Fruit fly (Drosophila melanogaster) whole organism, embryonic: Measurements from ENCODE around the gene janA.

ENCODE experiments used
- Bteb2 ChIP-seq: fragments of 200-800 bp; sonication (Bioruptor generic); optimal IDR thresholded peaks from 2 replicates; lab custom pipeline; 2016; ENCODE audit warnings: missing biosample characterization, missing genetic modification characterization
- C15 ChIP-seq: fragments of 200-800 bp; sonication (Bioruptor generic); IDR thresholded peaks from 3 replicates; pipeline ENCODE4 v1.3.6; 2022; ENCODE audit warnings: missing biosample characterization, missing genetic modification characterization
- CG11085 ChIP-seq: fragments of 200-800 bp; sonication (Bioruptor generic); IDR thresholded peaks from 2 replicates; pipeline ENCODE4 v1.3.6; 2022; ENCODE audit warnings: missing biosample characterization, missing genetic modification characterization
- CG11093 ChIP-seq: fragments of 200-800 bp; sonication (Bioruptor generic); IDR thresholded peaks from 3 replicates; pipeline ENCODE4 v1.3.6; 2022; ENCODE audit warnings: missing biosample characterization, missing genetic modification characterization
- CG11560 ChIP-seq: fragments of 200-800 bp; sonication (Bioruptor generic); IDR thresholded peaks from 3 replicates; pipeline ENCODE4 v1.3.6; 2022; ENCODE audit warnings: missing biosample characterization, missing genetic modification characterization
- CG12769 ChIP-seq: fragments of 200-800 bp; sonication (Bioruptor generic); optimal IDR thresholded peaks from 2 replicates; lab custom pipeline; 2019; ENCODE audit warnings: missing biosample characterization, mild to moderate bottlenecking, missing genetic modification characterization, moderate library complexity
- CG13287 ChIP-seq: fragments of 200-800 bp; sonication (Bioruptor generic); IDR thresholded peaks from 2 replicates; pipeline ENCODE4 v1.3.6; 2022; ENCODE audit warnings: missing biosample characterization, missing genetic modification characterization; ENCODE audit not compliant: partially characterized antibody
- CG13624 ChIP-seq: fragments of 200-800 bp; sonication (Bioruptor generic); optimal IDR thresholded peaks from 2 replicates; lab custom pipeline; 2016; ENCODE audit warnings: missing biosample characterization, missing genetic modification characterization
- CG15011 ChIP-seq: fragments of 200-800 bp; sonication (Bioruptor generic); optimal IDR thresholded peaks from 3 replicates; lab custom pipeline; 2018; ENCODE audit warnings: missing biosample characterization, mild to moderate bottlenecking, missing genetic modification characterization
- CG16779 ChIP-seq: fragments of 200-800 bp; sonication (Bioruptor generic); IDR thresholded peaks from 2 replicates; pipeline ENCODE4 v1.3.6; 2022; ENCODE audit warnings: missing biosample characterization, missing genetic modification characterization
- CG17328 ChIP-seq: fragments of 200-800 bp; sonication (Bioruptor generic); IDR thresholded peaks from 2 replicates; pipeline ENCODE4 v1.3.6; 2022; ENCODE audit warnings: missing biosample characterization, missing genetic modification characterization
- CG17802 ChIP-seq: fragments of 200-800 bp; sonication (Bioruptor generic); optimal IDR thresholded peaks from 2 replicates; lab custom pipeline; 2018; ENCODE audit warnings: missing biosample characterization, mild to moderate bottlenecking, missing genetic modification characterization, moderate library complexity
- CG18764 ChIP-seq: fragments of 200-800 bp; sonication (Bioruptor generic); optimal IDR thresholded peaks from 3 replicates; lab custom pipeline; 2016; ENCODE audit warnings: missing biosample characterization, missing genetic modification characterization
- CG32532 ChIP-seq: fragments of 200-800 bp; sonication (Bioruptor generic); IDR thresholded peaks from 2 replicates; pipeline ENCODE4 v1.3.6; 2022; ENCODE audit warnings: missing biosample characterization, missing genetic modification characterization
- CG32772 ChIP-seq: fragments of 200-800 bp; sonication (Bioruptor generic); IDR thresholded peaks from 2 replicates; pipeline ENCODE4 v1.3.6; 2022; ENCODE audit warnings: missing biosample characterization, missing genetic modification characterization
- CG34422 ChIP-seq: fragments of 200-800 bp; sonication (Bioruptor generic); IDR thresholded peaks from 3 replicates; pipeline ENCODE4 v1.3.6; 2022; ENCODE audit warnings: missing biosample characterization, missing genetic modification characterization
- CG6654 ChIP-seq: fragments of 200-800 bp; sonication (Bioruptor generic); optimal IDR thresholded peaks from 2 replicates; lab custom pipeline; 2017; ENCODE audit warnings: missing biosample characterization, mild to moderate bottlenecking, missing genetic modification characterization
- CG8281 ChIP-seq: fragments of 200-800 bp; sonication (Bioruptor generic); optimal IDR thresholded peaks from 2 replicates; lab custom pipeline; 2018; ENCODE audit warnings: missing biosample characterization, mild to moderate bottlenecking, missing genetic modification characterization, moderate library complexity
- CG9215 ChIP-seq: fragments of 200-800 bp; sonication (Bioruptor generic); IDR thresholded peaks from 2 replicates; pipeline ENCODE4 v1.3.6; 2022; ENCODE audit warnings: missing biosample characterization, missing genetic modification characterization
- CG9437 ChIP-seq: fragments of 200-800 bp; sonication (Bioruptor generic); optimal IDR thresholded peaks from 2 replicates; lab custom pipeline; 2018; ENCODE audit warnings: missing biosample characterization, mild to moderate bottlenecking, missing genetic modification characterization
- Dfd ChIP-seq, 2 experiments: fragments of >200 bp; optimal IDR thresholded peaks; 2 replicates each; lab custom pipeline; 2017; ENCODE audit warnings: missing biosample characterization in 2 of 2, missing genetic modification characterization in 2 of 2
- H15 ChIP-seq: fragments of 200-800 bp; sonication (Bioruptor generic); IDR thresholded peaks from 3 replicates; pipeline ENCODE4 v1.3.6; 2022; ENCODE audit warnings: missing biosample characterization, missing genetic modification characterization
- HHEX ChIP-seq: fragments of 200-800 bp; sonication (Bioruptor generic); optimal IDR thresholded peaks from 3 replicates; lab custom pipeline; 2017; ENCODE audit warnings: missing biosample characterization, mild to moderate bottlenecking, missing genetic modification characterization, missing genetic modification reagents
- HLH4C ChIP-seq: fragments of 200-800 bp; sonication (Bioruptor generic); IDR thresholded peaks from 3 replicates; pipeline ENCODE4 v1.3.6; 2022; ENCODE audit warnings: missing biosample characterization, missing genetic modification characterization; ENCODE audit not compliant: partially characterized antibody
- Hr51 ChIP-seq, 2 experiments: fragments of 200-800 bp; sonication (Bioruptor generic); optimal IDR thresholded peaks; 2 replicates in 1 of 2; 3 replicates in 1 of 2; lab custom pipeline; 2016 to 2018; ENCODE audit warnings: missing biosample characterization in 2 of 2, missing genetic modification characterization in 2 of 2, mild to moderate bottlenecking in 1 of 2, moderate library complexity in 1 of 2
- MESR4 ChIP-seq: fragments of 200-800 bp; sonication (Bioruptor generic); optimal IDR thresholded peaks from 2 replicates; lab custom pipeline; 2018; ENCODE audit warnings: missing biosample characterization, mild to moderate bottlenecking, missing genetic modification characterization, moderate library complexity
- NK7.1 ChIP-seq: fragments of 200-800 bp; sonication (Bioruptor generic); optimal IDR thresholded peaks from 3 replicates; lab custom pipeline; 2016; ENCODE audit warnings: missing biosample characterization, missing genetic modification characterization
- Poxn ChIP-seq: fragments of 200-800 bp; sonication (Bioruptor generic); IDR thresholded peaks from 2 replicates; pipeline ENCODE4 v1.3.6; 2022; ENCODE audit warnings: missing biosample characterization, missing genetic modification characterization
- Xrp1 ChIP-seq: fragments of 200-800 bp; sonication (Bioruptor generic); IDR thresholded peaks from 2 replicates; pipeline ENCODE4 v1.3.6; 2022; ENCODE audit warnings: missing biosample characterization, missing genetic modification characterization
- btn ChIP-seq: fragments of 200-800 bp; sonication (Bioruptor generic); optimal IDR thresholded peaks from 2 replicates; lab custom pipeline; 2016; ENCODE audit warnings: missing biosample characterization, missing genetic modification characterization
- cg ChIP-seq: fragments of 200-800 bp; sonication (Bioruptor generic); optimal IDR thresholded peaks from 3 replicates; lab custom pipeline; 2019; ENCODE audit warnings: missing biosample characterization, mild to moderate bottlenecking, missing genetic modification characterization, moderate library complexity
- crp ChIP-seq, 2 experiments: fragments of 200-800 bp; sonication (Bioruptor generic); optimal IDR thresholded peaks; 2 replicates in 1 of 2; 3 replicates in 1 of 2; lab custom pipeline; 2017; ENCODE audit warnings: missing biosample characterization in 2 of 2, missing genetic modification characterization in 2 of 2, mild to moderate bottlenecking in 1 of 2, moderate library complexity in 1 of 2
- dmrt99B ChIP-seq: fragments of 200-800 bp; sonication (Bioruptor generic); optimal IDR thresholded peaks from 2 replicates; lab custom pipeline; 2018; ENCODE audit warnings: missing biosample characterization, mild to moderate bottlenecking, missing genetic modification characterization, moderate library complexity
- gcm ChIP-seq: fragments of 200-800 bp; sonication (Bioruptor generic); optimal IDR thresholded peaks from 2 replicates; lab custom pipeline; 2019; ENCODE audit warnings: missing biosample characterization, mild to moderate bottlenecking, missing genetic modification characterization, moderate library complexity
- hkb ChIP-seq, 2 experiments: fragments of 200-800 bp in 1 of 2; fragments of >200 bp in 1 of 2; sonication (Bioruptor generic) in 1 of 2; IDR thresholded peaks in 1 of 2; optimal IDR thresholded peaks in 1 of 2; 2 replicates each; pipeline versions ENCODE4 v1.3.6 to Lab custom; 2017 to 2022; ENCODE audit warnings: missing biosample characterization in 1 of 2, missing genetic modification characterization in 1 of 2
- inv ChIP-seq: fragments of 200-800 bp; sonication (Bioruptor generic); IDR thresholded peaks from 2 replicates; pipeline ENCODE4 v1.3.6; 2022; ENCODE audit warnings: missing biosample characterization, missing genetic modification characterization; ENCODE audit not compliant: partially characterized antibody
- jumu ChIP-seq: fragments of 200-800 bp; sonication (Bioruptor generic); optimal IDR thresholded peaks from 3 replicates; lab custom pipeline; 2016; ENCODE audit warnings: missing biosample characterization, missing genetic modification characterization
- lola ChIP-seq, 3 experiments: fragments of >200 bp in 2 of 3; fragments of 200-800 bp in 1 of 3; sonication (Bioruptor generic) in 1 of 3; optimal IDR thresholded peaks; 2 replicates each; lab custom pipeline; 2017 to 2019; ENCODE audit warnings: missing biosample characterization in 3 of 3, missing genetic modification characterization in 3 of 3, mild to moderate bottlenecking in 1 of 3, moderate library complexity in 1 of 3
- maf-S ChIP-seq: fragments of 200-800 bp; sonication (Bioruptor generic); optimal IDR thresholded peaks from 2 replicates; lab custom pipeline; 2016; ENCODE audit warnings: missing biosample characterization, missing genetic modification characterization
- mld ChIP-seq: fragments of 200-800 bp; sonication (Bioruptor generic); IDR thresholded peaks from 3 replicates; pipeline ENCODE4 v1.3.6; 2022; ENCODE audit warnings: missing biosample characterization, missing genetic modification characterization; ENCODE audit not compliant: partially characterized antibody
- nau ChIP-seq: fragments of 200-800 bp; sonication (Bioruptor generic); optimal IDR thresholded peaks from 3 replicates; lab custom pipeline; 2017; ENCODE audit warnings: missing biosample characterization, mild to moderate bottlenecking, missing genetic modification characterization, missing genetic modification reagents
- otp ChIP-seq: fragments of 200-800 bp; sonication (Bioruptor generic); IDR thresholded peaks from 3 replicates; pipeline ENCODE4, ENCODE4 v1.3.6; 2022; ENCODE audit warnings: missing biosample characterization, missing genetic modification characterization
- p53 ChIP-seq: fragments of 200-800 bp; sonication (Bioruptor generic); optimal IDR thresholded peaks from 2 replicates; lab custom pipeline; 2016; ENCODE audit warnings: missing biosample characterization, missing genetic modification characterization
- pb ChIP-seq: fragments of 200-800 bp; sonication (Bioruptor generic); optimal IDR thresholded peaks from 3 replicates; lab custom pipeline; 2016; ENCODE audit warnings: missing biosample characterization, missing genetic modification characterization
- pzg ChIP-seq: fragments of 200-800 bp; sonication (Bioruptor generic); optimal IDR thresholded peaks from 3 replicates; lab custom pipeline; 2018; ENCODE audit warnings: missing biosample characterization, mild to moderate bottlenecking, missing genetic modification characterization, moderate library complexity
- schlank ChIP-seq: fragments of 200-800 bp; sonication (Bioruptor generic); optimal IDR thresholded peaks from 2 replicates; lab custom pipeline; 2018; ENCODE audit warnings: missing biosample characterization, mild to moderate bottlenecking, missing genetic modification characterization
- sens-2 ChIP-seq: fragments of 200-800 bp; sonication (Bioruptor generic); IDR thresholded peaks from 2 replicates; pipeline ENCODE4 v1.3.6; 2022; ENCODE audit warnings: missing biosample characterization, missing genetic modification characterization
- z ChIP-seq: fragments of 200-800 bp; sonication (Bioruptor generic); IDR thresholded peaks from 3 replicates; pipeline ENCODE4 v1.3.6; 2022; ENCODE audit warnings: missing biosample characterization, missing genetic modification characterization

Gene janA

dm6 chr3R:30012602-30013489 is 26.5 kb downstream of the janA start (continued):
- TF ChIP-seq nau (GFP tag; lab: Kevin White, UChicago) (no peak), CG18764 (GFP tag; lab: Kevin White, UChicago) (no peak), lola (GFP tag; optimal IDR thresholded peaks at IDR 0.05; lab: Kevin White, UChicago) (no peak), jumu (no peak), CG12769 (tag; lab: Kevin White, UChicago) (no peak), sens-2 (GFP tag; lab: Robert Waterston, UW) (no peak), CG9215 (GFP tag; lab: Robert Waterston, UW) (peak; percentile 27; the same call in 1 of the 2 replicates), Bteb2 (no peak), CG11085 (GFP tag; lab: Robert Waterston, UW) (0 out of 2 replicates have a peak, but pooled peaks have one; percentile 39), crp (GFP tag; optimal IDR thresholded peaks at IDR 0.05; lab: Kevin White, UChicago) (no peak), HHEX (GFP tag; lab: Kevin White, UChicago) (no peak), Poxn (no peak), Dfd (GFP tag; optimal IDR thresholded peaks at IDR 0.05; lab: Kevin White, UChicago) (no peak), pzg (GFP tag; lab: Kevin White, UChicago) (no peak), cg (GFP tag; lab: Kevin White, UChicago) (no peak), CG11560 (tag; lab: Robert Waterston, UW) (no peak), CG32532 (GFP tag; lab: Robert Waterston, UW) (peak; percentile 83), dmrt99B (tag; lab: Kevin White, UChicago) (no peak), CG17802 (tag; lab: Kevin White, UChicago) (no peak), Xrp1 (0 out of 2 replicates have a peak, but pooled peaks have one; percentile 5), MESR4 (GFP tag; lab: Kevin White, UChicago) (no peak), pb (no peak), C15 (GFP tag; lab: Robert Waterston, UW) (no peak), CG8281 (tag; lab: Kevin White, UChicago) (no peak), gcm (GFP tag; lab: Kevin White, UChicago) (no peak), btn (GFP tag; lab: Kevin White, UChicago) (no peak), maf-S (GFP tag; lab: Kevin White, UChicago) (no peak), inv (GFP tag; lab: Robert Waterston, UW) (no peak), otp (peak; percentile 42; the same call in 1 of the 3 replicates), CG34422 (no peak), CG13624 (GFP tag; lab: Kevin White, UChicago) (peak; percentile 78), hkb (optimal IDR thresholded peaks at IDR 0.05; lab: Kevin White, UChicago) (no peak), hkb (GFP tag; IDR thresholded peaks at IDR 0.05; lab: Robert Waterston, UW) (peak; percentile 47), H15 (no peak), CG17328 (GFP tag; lab: Robert Waterston, UW) (no peak), schlank (no peak), CG32772 (0 out of 2 replicates have a peak, but pooled peaks have one; percentile 16), HLH4C (no peak), CG6654 (GFP tag; lab: Kevin White, UChicago) (no peak), CG11093 (GFP tag; lab: Robert Waterston, UW) (no peak), CG9437 (GFP tag; lab: Kevin White, UChicago) (no peak), CG16779 (no peak), CG13287 (GFP tag; lab: Robert Waterston, UW) (no peak), mld (GFP tag; lab: Robert Waterston, UW) (no peak), z (GFP tag; lab: Robert Waterston, UW) (no peak), Hr51 (GFP tag; optimal IDR thresholded peaks at IDR 0.05; lab: Kevin White, UChicago) (no peak), CG15011 (GFP tag; lab: Kevin White, UChicago) (no peak), NK7.1 (GFP tag; lab: Kevin White, UChicago) (no peak), p53 (GFP tag; lab: Kevin White, UChicago) (no peak)
